Fruit fly (Drosophila melanogaster): ENCODE results near the gene CG10413.

- TF ChIP-seq EcR (GFP tag; optimal IDR thresholded peaks at IDR 0.05) (no peak), Dll (optimal IDR thresholded peaks at IDR 0.05) (no peak), usp (GFP tag; optimal IDR thresholded peaks at IDR 0.05) (no peak), pan (optimal IDR thresholded peaks at IDR 0.05) (no peak)
These were observed at the start of gene CG10413 for dm6 chr2L:18604986-18605385.
